Fruit fly (Drosophila melanogaster): ENCODE results near the gene Tomosyn.
A peak's percentile ranks its signal among the peaks of the same experiment; 100 is the strongest.

Tomosyn gene

DNA sequence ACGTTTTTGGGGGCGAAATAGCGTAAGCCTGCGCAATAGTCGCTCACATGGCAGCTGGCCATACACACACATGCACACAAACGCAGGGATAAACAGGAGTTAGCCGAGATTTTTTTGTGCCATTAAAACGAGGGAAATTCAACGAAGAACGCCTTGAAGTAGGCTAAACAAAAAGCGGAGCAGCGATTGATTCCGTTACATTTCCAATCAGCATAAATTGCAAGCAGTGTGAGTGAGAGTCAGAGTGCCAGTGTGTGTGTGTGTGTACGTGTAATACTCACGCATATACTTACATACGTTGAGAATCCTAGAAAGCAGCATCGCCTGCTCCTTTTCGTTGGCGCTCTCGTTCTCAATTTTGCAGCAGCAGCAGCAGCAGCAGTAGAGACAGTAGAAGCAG is 1.8 kb downstream of the Tomosyn start:
- TF ChIP-seq foxo (GFP tag; optimal IDR thresholded peaks at IDR 0.05) (no peak), brk (GFP tag; optimal IDR thresholded peaks at IDR 0.05) (no peak), Dfd (GFP tag; optimal IDR thresholded peaks at IDR 0.05) (no peak), Sp1 (GFP tag; optimal IDR thresholded peaks at IDR 0.05) (no peak), h (GFP tag; optimal IDR thresholded peaks at IDR 0.05) (no peak), Rel (GFP tag; optimal IDR thresholded peaks at IDR 0.05) (no peak), Rel (tag; optimal IDR thresholded peaks at IDR 0.05) (no peak), dsf (GFP tag; optimal IDR thresholded peaks at IDR 0.05; ENCODE audit: borderline replicate concordance) (no peak), jim (GFP tag; optimal IDR thresholded peaks at IDR 0.05) (no peak), tai (GFP tag; optimal IDR thresholded peaks at IDR 0.05) (no peak), Hr83 (GFP tag; optimal IDR thresholded peaks at IDR 0.05; ENCODE audit: poor library complexity, severe bottlenecking) (no peak), Vsx2 (GFP tag; optimal IDR thresholded peaks at IDR 0.05; ENCODE audit: partially characterized antibody) (no peak), Abd-B (GFP tag; optimal IDR thresholded peaks at IDR 0.05) (no peak), N (GFP tag; optimal IDR thresholded peaks at IDR 0.05) (no peak), Mio (GFP tag; optimal IDR thresholded peaks at IDR 0.05) (no peak), psq (GFP tag; optimal IDR thresholded peaks at IDR 0.05) (no peak), usp (GFP tag; optimal IDR thresholded peaks at IDR 0.05) (no peak), sage (GFP tag; optimal IDR thresholded peaks at IDR 0.05) (no peak), CG32264 (GFP tag; optimal IDR thresholded peaks at IDR 0.05) (no peak), br (GFP tag; optimal IDR thresholded peaks at IDR 0.05) (no peak), rgr (GFP tag; optimal IDR thresholded peaks at IDR 0.05) (no peak)

DNA sequence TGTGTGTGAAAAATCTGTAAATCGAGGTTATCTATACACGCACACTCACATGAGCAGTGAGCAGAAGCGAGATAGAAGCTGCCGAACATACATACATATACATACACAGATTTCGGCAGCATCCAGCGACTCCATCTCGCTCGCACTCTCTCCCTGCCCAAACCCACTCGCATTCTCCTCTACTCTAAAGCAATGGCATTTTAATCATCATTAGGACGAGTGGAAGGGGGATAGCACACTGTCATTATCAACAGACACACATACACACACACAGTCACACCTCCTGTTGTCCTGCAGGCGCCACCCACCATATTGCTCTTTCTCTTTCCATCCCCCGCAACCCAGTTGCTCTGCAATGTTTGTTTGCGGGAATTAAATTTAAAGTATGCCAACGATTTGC is 2.6 kb downstream of the Tomosyn start:
- TF ChIP-seq dl (GFP tag; optimal IDR thresholded peaks at IDR 0.05; ENCODE audit: insufficient read depth in 1 of 2, partially characterized antibody in 2 of 2) = no peak
- no peak for TF ChIP-seq rgr (GFP tag; optimal IDR thresholded peaks at IDR 0.05)
- no peak for TF ChIP-seq OdsH (GFP tag; optimal IDR thresholded peaks at IDR 0.05)
- no peak for TF ChIP-seq sv (GFP tag; optimal IDR thresholded peaks at IDR 0.05)
- no peak for TF ChIP-seq ey (GFP tag; optimal IDR thresholded peaks at IDR 0.05)
- TF ChIP-seq CrebA (GFP tag; optimal IDR thresholded peaks at IDR 0.05; ENCODE audit: borderline replicate concordance) = no peak
- no peak for TF ChIP-seq Dif (GFP tag; optimal IDR thresholded peaks at IDR 0.05; ENCODE audit: partially characterized antibody)
- TF ChIP-seq Hr78 (GFP tag; optimal IDR thresholded peaks at IDR 0.05) = no peak

dm6 chrX:12645361-12645760 is 14.0 kb downstream of the Tomosyn start:
- TF ChIP-seq tai (GFP tag; optimal IDR thresholded peaks at IDR 0.05) (no peak), HLH106 (tag; optimal IDR thresholded peaks at IDR 0.05) (no peak), Hnf4 (GFP tag; optimal IDR thresholded peaks at IDR 0.05) (no peak)

DNA sequence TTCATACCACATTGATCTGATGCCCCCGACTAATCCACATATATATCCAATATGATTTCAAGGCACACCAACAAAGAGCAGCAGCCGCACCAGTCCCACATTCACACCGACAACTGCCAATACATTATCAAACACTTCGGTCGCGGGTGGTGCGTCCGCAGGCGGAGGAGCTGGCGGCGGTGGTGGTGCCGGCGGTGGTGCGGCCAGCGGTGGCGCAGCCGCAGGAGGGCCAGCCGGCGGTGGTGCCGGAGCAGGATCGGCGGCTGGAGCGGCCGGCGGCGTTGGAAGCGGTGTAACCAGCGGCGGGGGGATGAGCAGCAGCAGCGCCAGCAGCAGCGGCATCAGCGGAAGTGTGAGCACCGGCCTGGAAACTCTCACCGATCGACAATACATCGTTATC is 20.2 kb downstream of the Tomosyn start:
- peak; percentile 91 for TF ChIP-seq Dfd (GFP tag; optimal IDR thresholded peaks at IDR 0.05)
- TF ChIP-seq Jra (GFP tag; optimal IDR thresholded peaks at IDR 0.05) = no peak

DNA sequence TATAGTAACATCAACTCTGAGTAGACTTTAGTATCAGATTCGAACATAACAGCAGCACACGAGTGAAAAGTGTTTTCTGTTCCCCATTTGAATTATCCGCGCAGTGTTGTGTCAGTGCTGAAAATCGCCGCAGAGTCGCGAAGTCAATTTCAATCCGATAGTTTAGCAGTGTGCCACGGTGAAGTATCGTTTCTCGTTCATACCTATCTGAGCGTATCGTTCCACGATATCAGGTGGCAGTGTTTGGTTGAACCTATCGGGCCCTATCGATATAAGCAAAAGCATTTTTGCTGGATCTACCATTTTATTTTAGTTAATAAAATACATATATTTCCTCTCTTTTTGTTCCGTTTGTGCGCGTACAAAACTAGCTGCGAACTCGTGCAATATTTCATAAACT is 22.2 kb downstream of the Tomosyn start, which contains the start of gene CkIalpha:
Gene CkIalpha (plus strand): TSS at position 53 of the 400 bp plus-strand sequence.
- peak; percentile 78 for TF ChIP-seq h (GFP tag; optimal IDR thresholded peaks at IDR 0.05)
- TF ChIP-seq sv (GFP tag; optimal IDR thresholded peaks at IDR 0.05) = peak; percentile 28
- peak; percentile 54 for TF ChIP-seq br (GFP tag; optimal IDR thresholded peaks at IDR 0.05)
- TF ChIP-seq Jra (GFP tag; optimal IDR thresholded peaks at IDR 0.05) = peak; percentile 77
- TF ChIP-seq rgr (GFP tag; optimal IDR thresholded peaks at IDR 0.05) = peak; percentile 73
- TF ChIP-seq CG32264 (GFP tag; optimal IDR thresholded peaks at IDR 0.05) = no peak
- peak; percentile 31 for TF ChIP-seq OdsH (GFP tag; optimal IDR thresholded peaks at IDR 0.05)
- TF ChIP-seq Mio (GFP tag; optimal IDR thresholded peaks at IDR 0.05) = no peak
- peak; percentile 34 for TF ChIP-seq dmrt93B (GFP tag; optimal IDR thresholded peaks at IDR 0.05)
- peak; percentile 47 for TF ChIP-seq ey (GFP tag; optimal IDR thresholded peaks at IDR 0.05)
- peak; percentile 90 for TF ChIP-seq tai (GFP tag; optimal IDR thresholded peaks at IDR 0.05)
- peak; percentile 42 for TF ChIP-seq CG9705 (GFP tag; optimal IDR thresholded peaks at IDR 0.05)
- TF ChIP-seq Hnf4 (GFP tag; optimal IDR thresholded peaks at IDR 0.05) = peak; percentile 84
- no peak for TF ChIP-seq Dif (GFP tag; optimal IDR thresholded peaks at IDR 0.05; ENCODE audit: partially characterized antibody)
- TF ChIP-seq HLH106 (tag; optimal IDR thresholded peaks at IDR 0.05) = peak; percentile 60
- no peak for TF ChIP-seq lola (GFP tag; optimal IDR thresholded peaks at IDR 0.05)
- no peak for TF ChIP-seq Myc (optimal IDR thresholded peaks at IDR 0.05)
- peak; percentile 45 for TF ChIP-seq sage (GFP tag; optimal IDR thresholded peaks at IDR 0.05)
- TF ChIP-seq Dfd (GFP tag; optimal IDR thresholded peaks at IDR 0.05) = no peak
- no peak for TF ChIP-seq Vsx2 (GFP tag; optimal IDR thresholded peaks at IDR 0.05; ENCODE audit: partially characterized antibody)
- peak; percentile 94 for TF ChIP-seq Hr83 (GFP tag; optimal IDR thresholded peaks at IDR 0.05; ENCODE audit: poor library complexity, severe bottlenecking)
- peak; percentile 8 for TF ChIP-seq psq (GFP tag; optimal IDR thresholded peaks at IDR 0.05)
- no peak for TF ChIP-seq woc (GFP tag; optimal IDR thresholded peaks at IDR 0.05)
- TF ChIP-seq Abd-B (GFP tag; optimal IDR thresholded peaks at IDR 0.05) = no peak
- no peak for TF ChIP-seq CrebA (GFP tag; optimal IDR thresholded peaks at IDR 0.05; ENCODE audit: borderline replicate concordance)
- TF ChIP-seq Hr78 (GFP tag; optimal IDR thresholded peaks at IDR 0.05) = no peak
- peak in 1 of 2 experiments; percentile 77 for TF ChIP-seq foxo (GFP tag; optimal IDR thresholded peaks at IDR 0.05)
- no peak for TF ChIP-seq N (GFP tag; optimal IDR thresholded peaks at IDR 0.05)
- TF ChIP-seq pan (optimal IDR thresholded peaks at IDR 0.05) = no peak
- TF ChIP-seq Rel (GFP tag; optimal IDR thresholded peaks at IDR 0.05) = no peak
- TF ChIP-seq Rel (tag; optimal IDR thresholded peaks at IDR 0.05) = peak; percentile 89
- TF ChIP-seq usp (GFP tag; optimal IDR thresholded peaks at IDR 0.05) = no peak
- TF ChIP-seq GATAd (GFP tag; optimal IDR thresholded peaks at IDR 0.05) = peak; percentile 41
- TF ChIP-seq Sp1 (GFP tag; optimal IDR thresholded peaks at IDR 0.05) = peak; percentile 44
- peak; percentile 56 for TF ChIP-seq dsf (GFP tag; optimal IDR thresholded peaks at IDR 0.05; ENCODE audit: borderline replicate concordance)
- TF ChIP-seq dl (GFP tag; optimal IDR thresholded peaks at IDR 0.05; ENCODE audit: insufficient read depth in 1 of 2, partially characterized antibody in 2 of 2) = no peak
